Fruit fly (Drosophila melanogaster) whole organism, embryonic: ENCODE measurements around the gene CG17109.

ENCODE experiments used
- Adf1 ChIP-seq: fragments of 200-800 bp; sonication (Bioruptor generic); IDR thresholded peaks from 2 replicates; pipeline ENCODE4 v1.3.6; 2022; ENCODE audit warnings: missing biosample characterization, missing genetic modification characterization
- Antp ChIP-seq: fragments of 200-800 bp; sonication (Bioruptor generic); optimal IDR thresholded peaks from 3 replicates; lab custom pipeline; 2016; ENCODE audit warnings: missing biosample characterization, missing genetic modification characterization
- Awh ChIP-seq: fragments of 200-800 bp; sonication (Bioruptor generic); IDR thresholded peaks from 2 replicates; pipeline ENCODE4, ENCODE4 v1.3.6; 2022; ENCODE audit warnings: missing biosample characterization, missing genetic modification characterization
- B-H1 ChIP-seq: fragments of 200-800 bp; sonication (Bioruptor generic); IDR thresholded peaks from 3 replicates; pipeline ENCODE4 v1.3.6; 2022; ENCODE audit warnings: missing biosample characterization, missing genetic modification characterization
- Bgb ChIP-seq: fragments of 200-800 bp; sonication (Bioruptor generic); IDR thresholded peaks from 2 replicates; pipeline ENCODE4 v1.3.6; 2022; ENCODE audit warnings: missing biosample characterization, missing genetic modification characterization; ENCODE audit not compliant: partially characterized antibody
- CG10274 ChIP-seq: fragments of 200-800 bp; sonication (Bioruptor generic); optimal IDR thresholded peaks from 3 replicates; lab custom pipeline; 2017; ENCODE audit warnings: missing biosample characterization, mild to moderate bottlenecking, missing genetic modification characterization
- CG10321 ChIP-seq: fragments of 200-800 bp; sonication (Bioruptor generic); IDR thresholded peaks from 2 replicates; pipeline ENCODE4 v1.3.6; 2022; ENCODE audit warnings: missing biosample characterization, missing genetic modification characterization
- CG10462 ChIP-seq: fragments of 200-800 bp; sonication (Bioruptor generic); optimal IDR thresholded peaks from 2 replicates; lab custom pipeline; 2016; ENCODE audit warnings: missing biosample characterization, missing genetic modification characterization
- CG12299 ChIP-seq: fragments of 200-800 bp; sonication (Bioruptor generic); optimal IDR thresholded peaks from 2 replicates; lab custom pipeline; 2018; ENCODE audit warnings: missing biosample characterization, mild to moderate bottlenecking, missing genetic modification characterization
- CG12391 ChIP-seq: fragments of 200-800 bp; sonication (Bioruptor generic); optimal IDR thresholded peaks from 3 replicates; lab custom pipeline; 2018; ENCODE audit warnings: missing biosample characterization, mild to moderate bottlenecking, missing genetic modification characterization, moderate library complexity
- CG12659 ChIP-seq: fragments of 200-800 bp; sonication (Bioruptor generic); optimal IDR thresholded peaks from 3 replicates; lab custom pipeline; 2017; ENCODE audit warnings: mild to moderate bottlenecking, missing biosample characterization, missing genetic modification reagents, missing genetic modification characterization
- CG13424 ChIP-seq: fragments of 200-800 bp; sonication (Bioruptor generic); optimal IDR thresholded peaks from 2 replicates; lab custom pipeline; 2019; ENCODE audit warnings: missing biosample characterization, mild to moderate bottlenecking, missing genetic modification characterization, moderate library complexity
- CG13624 ChIP-seq: fragments of 200-800 bp; sonication (Bioruptor generic); optimal IDR thresholded peaks from 2 replicates; lab custom pipeline; 2016; ENCODE audit warnings: missing biosample characterization, missing genetic modification characterization
- CG14050 ChIP-seq: fragments of 200-800 bp; sonication (Bioruptor generic); IDR thresholded peaks from 3 replicates; pipeline ENCODE4 v1.3.6; 2022; ENCODE audit warnings: missing biosample characterization, missing genetic modification characterization
- CG15479 ChIP-seq: fragments of 200-800 bp; sonication (Bioruptor generic); optimal IDR thresholded peaks from 3 replicates; lab custom pipeline; 2019; ENCODE audit warnings: missing biosample characterization, mild to moderate bottlenecking, missing genetic modification characterization, moderate library complexity
- CG15514 ChIP-seq: fragments of 200-800 bp; sonication (Bioruptor generic); optimal IDR thresholded peaks from 3 replicates; lab custom pipeline; 2017; ENCODE audit warnings: missing biosample characterization, missing genetic modification characterization, mild to moderate bottlenecking, moderate library complexity, missing genetic modification reagents
- CG17568 ChIP-seq: fragments of 200-800 bp; sonication (Bioruptor generic); optimal IDR thresholded peaks from 2 replicates; lab custom pipeline; 2018; ENCODE audit warnings: missing biosample characterization, mild to moderate bottlenecking, missing genetic modification characterization, moderate library complexity
- CG1792 ChIP-seq: fragments of 200-800 bp; sonication (Bioruptor generic); optimal IDR thresholded peaks from 2 replicates; lab custom pipeline; 2016; ENCODE audit warnings: missing biosample characterization, missing genetic modification characterization
- CG18262 ChIP-seq: fragments of 200-800 bp; optimal IDR thresholded peaks from 3 replicates; lab custom pipeline; 2019; ENCODE audit warnings: missing biosample characterization, mild to moderate bottlenecking, missing genetic modification characterization, moderate library complexity
- CG30403 ChIP-seq: fragments of 200-800 bp; sonication (Bioruptor generic); optimal IDR thresholded peaks from 3 replicates; lab custom pipeline; 2016; ENCODE audit warnings: missing biosample characterization, missing genetic modification characterization
- CG43689 ChIP-seq: fragments of 200-800 bp; sonication (Bioruptor generic); IDR thresholded peaks from 2 replicates; pipeline ENCODE4 v1.3.6; 2022; ENCODE audit warnings: missing biosample characterization, missing genetic modification characterization
- CG4617 ChIP-seq: fragments of 200-800 bp; sonication (Bioruptor generic); optimal IDR thresholded peaks from 3 replicates; lab custom pipeline; 2016; ENCODE audit warnings: missing biosample characterization, missing genetic modification characterization, borderline replicate concordance
- CG6791 ChIP-seq: fragments of 200-800 bp; sonication (Bioruptor generic); IDR thresholded peaks from 3 replicates; pipeline ENCODE4 v1.3.6; 2022; ENCODE audit warnings: missing biosample characterization, missing genetic modification characterization; ENCODE audit not compliant: partially characterized antibody
- CG8281 ChIP-seq: fragments of 200-800 bp; sonication (Bioruptor generic); optimal IDR thresholded peaks from 2 replicates; lab custom pipeline; 2018; ENCODE audit warnings: missing biosample characterization, mild to moderate bottlenecking, missing genetic modification characterization, moderate library complexity
- Chrac-16 ChIP-seq: fragments of 200-800 bp; sonication (Bioruptor generic); optimal IDR thresholded peaks from 3 replicates; lab custom pipeline; 2016; ENCODE audit warnings: missing biosample characterization, missing genetic modification characterization
- ERR ChIP-seq: fragments of 200-800 bp; sonication (Bioruptor generic); optimal IDR thresholded peaks from 2 replicates; lab custom pipeline; 2016; ENCODE audit warnings: missing biosample characterization, missing genetic modification characterization
- HLH54F ChIP-seq: fragments of 200-800 bp; sonication (Bioruptor generic); optimal IDR thresholded peaks from 3 replicates; lab custom pipeline; 2016; ENCODE audit warnings: missing biosample characterization, missing genetic modification characterization
- HLHmδ ChIP-seq: fragments of 200-800 bp; sonication (Bioruptor generic); optimal IDR thresholded peaks from 2 replicates; lab custom pipeline; 2018; ENCODE audit warnings: missing biosample characterization, mild to moderate bottlenecking, missing genetic modification characterization, moderate library complexity
- Hand ChIP-seq: fragments of 200-800 bp; sonication (Bioruptor generic); optimal IDR thresholded peaks from 2 replicates; lab custom pipeline; 2017; ENCODE audit warnings: mild to moderate bottlenecking, missing biosample characterization, missing genetic modification reagents, missing genetic modification characterization
- NC2β ChIP-seq: fragments of 200-800 bp; sonication (Bioruptor generic); optimal IDR thresholded peaks from 2 replicates; lab custom pipeline; 2016; ENCODE audit warnings: missing biosample characterization, missing genetic modification characterization
- Neu2 ChIP-seq: fragments of 200-800 bp; sonication (Bioruptor generic); optimal IDR thresholded peaks from 3 replicates; lab custom pipeline; 2016; ENCODE audit warnings: missing biosample characterization, missing genetic modification characterization, borderline replicate concordance
- Six4 ChIP-seq: fragments of 200-800 bp; sonication (Bioruptor generic); optimal IDR thresholded peaks from 2 replicates; lab custom pipeline; 2016; ENCODE audit warnings: missing biosample characterization, missing genetic modification characterization
- Xrp1 ChIP-seq: fragments of 200-800 bp; sonication (Bioruptor generic); IDR thresholded peaks from 2 replicates; pipeline ENCODE4 v1.3.6; 2022; ENCODE audit warnings: missing biosample characterization, missing genetic modification characterization
- abd-A ChIP-seq: fragments of 200-800 bp; sonication (Bioruptor generic); optimal IDR thresholded peaks from 3 replicates; lab custom pipeline; 2019; ENCODE audit warnings: missing biosample characterization, mild to moderate bottlenecking, missing genetic modification characterization, moderate library complexity
- chn ChIP-seq: fragments of 200-800 bp; sonication (Bioruptor generic); optimal IDR thresholded peaks from 2 replicates; lab custom pipeline; 2016; ENCODE audit warnings: missing biosample characterization, missing genetic modification characterization
- disco-r ChIP-seq: fragments of 200-800 bp; sonication (Bioruptor generic); optimal IDR thresholded peaks from 2 replicates; lab custom pipeline; 2016; ENCODE audit warnings: missing biosample characterization, missing genetic modification characterization
- dmrt11E ChIP-seq: fragments of 200-800 bp; sonication (Bioruptor generic); optimal IDR thresholded peaks from 3 replicates; lab custom pipeline; 2018; ENCODE audit warnings: missing biosample characterization, mild to moderate bottlenecking, missing genetic modification characterization, moderate library complexity
- gt ChIP-seq: fragments of 200-800 bp; sonication (Bioruptor generic); IDR thresholded peaks from 2 replicates; pipeline ENCODE4 v1.3.6; 2022; ENCODE audit warnings: missing biosample characterization, missing genetic modification characterization
- maf-S ChIP-seq: fragments of 200-800 bp; sonication (Bioruptor generic); optimal IDR thresholded peaks from 2 replicates; lab custom pipeline; 2016; ENCODE audit warnings: missing biosample characterization, missing genetic modification characterization
- sc ChIP-seq, 3 experiments: fragments of >200 bp in 2 of 3; fragments of 200-800 bp in 1 of 3; sonication (Bioruptor generic) in 1 of 3; optimal IDR thresholded peaks; 2 replicates in 2 of 3; 3 replicates in 1 of 3; lab custom pipeline; 2017; ENCODE audit warnings: mild to moderate bottlenecking in 1 of 3, missing biosample characterization in 1 of 3, missing genetic modification characterization in 1 of 3, missing genetic modification reagents in 1 of 3
- seq ChIP-seq: fragments of 200-800 bp; sonication (Bioruptor generic); IDR thresholded peaks from 2 replicates; pipeline ENCODE4 v1.3.6; 2022; ENCODE audit warnings: missing biosample characterization, missing genetic modification characterization
- sim ChIP-seq: fragments of 200-800 bp; sonication (Bioruptor generic); IDR thresholded peaks from 2 replicates; pipeline ENCODE4 v1.3.6; 2022; ENCODE audit warnings: missing biosample characterization, missing genetic modification characterization
- sqz ChIP-seq: fragments of 200-800 bp; sonication (Bioruptor generic); optimal IDR thresholded peaks from 3 replicates; lab custom pipeline; 2018; ENCODE audit warnings: missing biosample characterization, mild to moderate bottlenecking, missing genetic modification characterization
- sr ChIP-seq: fragments of 200-800 bp; sonication (Bioruptor generic); IDR thresholded peaks from 3 replicates; pipeline ENCODE4 v1.3.6; 2022; ENCODE audit warnings: missing biosample characterization, missing genetic modification characterization
- tgo ChIP-seq: fragments of 200-800 bp; sonication (Bioruptor generic); IDR thresholded peaks from 3 replicates; pipeline ENCODE4 v1.3.6; 2022; ENCODE audit warnings: missing biosample characterization, missing genetic modification characterization
- tio ChIP-seq: fragments of 200-800 bp; sonication (Bioruptor generic); optimal IDR thresholded peaks from 2 replicates; lab custom pipeline; 2017; ENCODE audit warnings: missing biosample characterization, missing genetic modification characterization, inconsistent platforms
- wek ChIP-seq: fragments of 200-800 bp; sonication (Bioruptor generic); optimal IDR thresholded peaks from 3 replicates; lab custom pipeline; 2018; ENCODE audit warnings: missing biosample characterization, mild to moderate bottlenecking, missing genetic modification characterization, moderate library complexity
- zen ChIP-seq: fragments of 200-800 bp; sonication (Bioruptor generic); optimal IDR thresholded peaks from 3 replicates; lab custom pipeline; 2018; ENCODE audit warnings: missing biosample characterization, mild to moderate bottlenecking, missing genetic modification characterization, moderate library complexity

CG17109 gene

dm6 chr3R:23048089-23048689 lies 47.3 kb upstream of the CG17109 start, which contains the start of gene CG17121 (continued):
- no peak for TF ChIP-seq Hand (GFP tag; lab: Kevin White, UChicago)
- TF ChIP-seq CG15479 (GFP tag; lab: Kevin White, UChicago) = no peak
- TF ChIP-seq CG30403 = no peak
- TF ChIP-seq CG1792 (GFP tag; lab: Kevin White, UChicago) = no peak
- no peak for TF ChIP-seq Xrp1
- no peak for TF ChIP-seq CG10321 (GFP tag; lab: Robert Waterston, UW)
- TF ChIP-seq CG8281 (tag; lab: Kevin White, UChicago) = no peak
- TF ChIP-seq gt (GFP tag; lab: Robert Waterston, UW) = no peak
- no peak for TF ChIP-seq sc (optimal IDR thresholded peaks at IDR 0.05; lab: Kevin White, UChicago)
- TF ChIP-seq sc (GFP tag; optimal IDR thresholded peaks at IDR 0.05; lab: Kevin White, UChicago) = no peak
- TF ChIP-seq sqz (GFP tag; lab: Kevin White, UChicago) = peak; percentile 49
- no peak for TF ChIP-seq CG12299 (tag; lab: Kevin White, UChicago)
- no peak for TF ChIP-seq zen (tag; lab: Kevin White, UChicago)
- TF ChIP-seq Bgb (GFP tag; lab: Robert Waterston, UW) = peak; percentile 18; the same call in 1 of the 2 replicates
- no peak for TF ChIP-seq CG4617
- TF ChIP-seq CG6791 (GFP tag; lab: Robert Waterston, UW) = 0 out of 3 replicates have a peak, but pooled peaks have one; percentile 38
- TF ChIP-seq abd-A (tag; lab: Kevin White, UChicago) = peak; percentile 80
- no peak for TF ChIP-seq Neu2
- no peak for TF ChIP-seq CG18262
- TF ChIP-seq wek (GFP tag; lab: Kevin White, UChicago) = no peak
- TF ChIP-seq sim (GFP tag; lab: Robert Waterston, UW) = no peak
- TF ChIP-seq HLH54F (GFP tag; lab: Kevin White, UChicago) = no peak
- TF ChIP-seq Antp (GFP tag; lab: Kevin White, UChicago) = no peak
- TF ChIP-seq Adf1 (GFP tag; lab: Robert Waterston, UW) = no peak
- TF ChIP-seq chn (GFP tag; lab: Kevin White, UChicago) = no peak
- TF ChIP-seq CG12391 (tag; lab: Kevin White, UChicago) = no peak

dm6 chr3R:23048690-23049118 lies 46.8 kb upstream of the CG17109 start:
- TF ChIP-seq HLHmδ (GFP tag; lab: Kevin White, UChicago) (no peak), CG10274 (peak; percentile 43), seq (GFP tag; lab: Robert Waterston, UW) (peak; percentile 55; the same call in 1 of the 2 replicates), NC2β (GFP tag; lab: Kevin White, UChicago) (no peak), CG17568 (GFP tag; lab: Kevin White, UChicago) (peak; percentile 41), B-H1 (no peak; the same call in 2 of the 3 replicates), sr (no peak), CG30403 (peak; percentile 82), tio (GFP tag; lab: Kevin White, UChicago) (peak; percentile 58), CG12659 (peak; percentile 77), disco-r (GFP tag; lab: Kevin White, UChicago) (no peak), dmrt11E (tag; lab: Kevin White, UChicago) (peak; percentile 3), CG14050 (GFP tag; lab: Robert Waterston, UW) (peak; percentile 52; the same call in 2 of the 3 replicates), ERR (GFP tag; lab: Kevin White, UChicago) (no peak), CG43689 (GFP tag; lab: Robert Waterston, UW) (0 out of 2 replicates have a peak, but pooled peaks have one; percentile 35), CG13624 (GFP tag; lab: Kevin White, UChicago) (no peak), CG1792 (GFP tag; lab: Kevin White, UChicago) (peak; percentile 16), gt (GFP tag; lab: Robert Waterston, UW) (no peak), Awh (peak; percentile 49; the same call in 1 of the 2 replicates), Chrac-16 (GFP tag; lab: Kevin White, UChicago) (peak; percentile 49), CG15514 (GFP tag; lab: Kevin White, UChicago) (peak; percentile 42), CG13424 (peak; percentile 88), maf-S (GFP tag; lab: Kevin White, UChicago) (peak; percentile 50), Six4 (GFP tag; lab: Kevin White, UChicago) (peak; percentile 74), tgo (peak; percentile 75), CG10462 (GFP tag; lab: Kevin White, UChicago) (peak; percentile 44)
